Worm (Caenorhabditis elegans) whole organism, L4/young adult: Measurements from ENCODE around the gene pat-12.
"Not testable (repeated sequence)": the region's sequence is repeated elsewhere in the genome, so short reads cannot be mapped to it uniquely, and the experiment has no call there.

Experiments
- W03F9.2 ChIP-seq: fragments of 150-350 bp; optimal IDR thresholded peaks from 2 replicates; lab custom pipeline; 2014; ENCODE audit warnings: missing biosample characterization, missing genetic modification characterization
- dao-5 ChIP-seq: sonication (generic microtip); optimal IDR thresholded peaks from 2 replicates; lab custom pipeline; 2016; ENCODE audit warnings: missing genotype, missing genetic modification characterization, moderate library complexity, missing compliant biosample characterization
- him-1 ChIP-seq: sonication (generic microtip); optimal IDR thresholded peaks from 2 replicates; lab custom pipeline; 2016; ENCODE audit warnings: missing genotype, missing genetic modification reagents, missing genetic modification characterization, missing compliant biosample characterization

Gene pat-12

ce11 chrIII:698814-699213, 53.4 kb downstream of the pat-12 start:
- TF ChIP-seq him-1 (no peak), W03F9.2 (tag; lab: Kevin White, UChicago) (no peak), dao-5 (tag; lab: Kevin White, UChicago) (peak; percentile 58)

ce11 chrIII:696372-696771, 55.9 kb downstream of the pat-12 start, which contains the start of gene sel-15:
TSS of gene sel-15 (minus strand) at chrIII:696472.
- no peak for TF ChIP-seq W03F9.2 (tag; lab: Kevin White, UChicago)
- TF ChIP-seq him-1, result no peak
- no peak for TF ChIP-seq dao-5 (tag; lab: Kevin White, UChicago)

- TF ChIP-seq him-1 (no peak), dao-5 (tag; lab: Kevin White, UChicago) (no peak), W03F9.2 (tag; lab: Kevin White, UChicago) (no peak)
Observed at ce11 chrIII:691933-692332, 60.3 kb downstream of the pat-12 start, which contains the start of gene W02B3.7. TSS of gene W02B3.7 (minus strand) at chrIII:692033.

ce11 chrIII:688869-689268, 63.4 kb downstream of the pat-12 start, which contains the start of gene elf-1:
TSS of gene elf-1 (plus strand) at chrIII:689169.
- not testable (repeated sequence) for TF ChIP-seq him-1; W03F9.2 (tag; lab: Kevin White, UChicago); dao-5 (tag; lab: Kevin White, UChicago)

ce11 chrIII:688083-688482, 64.1 kb downstream of the pat-12 start:
- TF ChIP-seq him-1 (no peak), W03F9.2 (tag; lab: Kevin White, UChicago) (no peak), dao-5 (tag; lab: Kevin White, UChicago) (no peak)

- TF ChIP-seq W03F9.2 (tag; lab: Kevin White, UChicago) (no peak), dao-5 (tag; lab: Kevin White, UChicago) (no peak), him-1 (no peak)
Observed at ce11 chrIII:683318-683717, 68.9 kb downstream of the pat-12 start, which contains the start of gene W02B3.4. TSS of gene W02B3.4 (minus strand) at chrIII:683418.
